Fruit fly (Drosophila melanogaster) whole organism, embryonic: ENCODE data around the gene CG5938.

ENCODE experiments used
- ATbp ChIP-seq: fragments of 200-800 bp; sonication (Bioruptor generic); optimal IDR thresholded peaks from 2 replicates; lab custom pipeline; 2017; ENCODE audit warnings: missing biosample characterization, mild to moderate bottlenecking, missing genetic modification characterization, missing genetic modification reagents
- CG12155 ChIP-seq: fragments of 200-800 bp; sonication (Bioruptor generic); optimal IDR thresholded peaks from 3 replicates; lab custom pipeline; 2016; ENCODE audit warnings: missing biosample characterization, missing genetic modification characterization
- CG12744 ChIP-seq: fragments of 200-800 bp; sonication (Bioruptor generic); optimal IDR thresholded peaks from 2 replicates; lab custom pipeline; 2016; ENCODE audit warnings: missing biosample characterization, missing genetic modification characterization
- CG12769 ChIP-seq: fragments of 200-800 bp; sonication (Bioruptor generic); optimal IDR thresholded peaks from 2 replicates; lab custom pipeline; 2019; ENCODE audit warnings: missing biosample characterization, mild to moderate bottlenecking, missing genetic modification characterization, moderate library complexity
- CG13624 ChIP-seq: fragments of 200-800 bp; sonication (Bioruptor generic); optimal IDR thresholded peaks from 2 replicates; lab custom pipeline; 2016; ENCODE audit warnings: missing biosample characterization, missing genetic modification characterization
- CG14710 ChIP-seq: fragments of 200-800 bp; sonication (Bioruptor generic); optimal IDR thresholded peaks from 3 replicates; lab custom pipeline; 2019; ENCODE audit warnings: missing biosample characterization, mild to moderate bottlenecking, missing genetic modification characterization, moderate library complexity
- CG15479 ChIP-seq: fragments of 200-800 bp; sonication (Bioruptor generic); optimal IDR thresholded peaks from 3 replicates; lab custom pipeline; 2019; ENCODE audit warnings: missing biosample characterization, mild to moderate bottlenecking, missing genetic modification characterization, moderate library complexity
- CG15601 ChIP-seq: fragments of 200-800 bp; sonication (Bioruptor generic); optimal IDR thresholded peaks from 3 replicates; lab custom pipeline; 2019; ENCODE audit warnings: missing biosample characterization, mild to moderate bottlenecking, missing genetic modification characterization, moderate library complexity
- CG16813 ChIP-seq: fragments of 200-800 bp; sonication (Bioruptor generic); IDR thresholded peaks from 3 replicates; pipeline ENCODE4 v1.3.6; 2022; ENCODE audit warnings: missing biosample characterization, missing genetic modification characterization; ENCODE audit not compliant: partially characterized antibody
- CG17912 ChIP-seq: fragments of 200-800 bp; sonication (Bioruptor generic); optimal IDR thresholded peaks from 2 replicates; lab custom pipeline; 2018; ENCODE audit warnings: missing biosample characterization, mild to moderate bottlenecking, missing genetic modification characterization
- CG2120 ChIP-seq: fragments of 200-800 bp; sonication (Bioruptor generic); optimal IDR thresholded peaks from 3 replicates; lab custom pipeline; 2016; ENCODE audit warnings: missing biosample characterization, missing genetic modification characterization
- CG31224 ChIP-seq: fragments of 200-800 bp; sonication (Bioruptor generic); IDR thresholded peaks from 2 replicates; pipeline ENCODE4 v1.3.6; 2022; ENCODE audit warnings: missing biosample characterization, missing genetic modification characterization
- CG34224 ChIP-seq: fragments of 200-800 bp; sonication (Bioruptor generic); IDR thresholded peaks from 3 replicates; pipeline ENCODE4 v1.3.6; 2022; ENCODE audit warnings: missing biosample characterization, missing genetic modification characterization; ENCODE audit not compliant: partially characterized antibody
- CG34376 ChIP-seq: fragments of 200-800 bp; sonication (Bioruptor generic); optimal IDR thresholded peaks from 2 replicates; lab custom pipeline; 2018; ENCODE audit warnings: missing biosample characterization, mild to moderate bottlenecking, missing genetic modification characterization
- CG3995 ChIP-seq: fragments of 200-800 bp; sonication (Bioruptor generic); optimal IDR thresholded peaks from 3 replicates; lab custom pipeline; 2016; ENCODE audit warnings: missing biosample characterization, missing genetic modification characterization
- CG7839 ChIP-seq: fragments of 200-800 bp; sonication (Bioruptor generic); optimal IDR thresholded peaks from 3 replicates; lab custom pipeline; 2018; ENCODE audit warnings: missing biosample characterization, mild to moderate bottlenecking, missing genetic modification characterization, moderate library complexity
- CG7963 ChIP-seq: fragments of 200-800 bp; sonication (Bioruptor generic); IDR thresholded peaks from 3 replicates; pipeline ENCODE4 v1.3.6; 2022; ENCODE audit warnings: missing biosample characterization, missing genetic modification characterization; ENCODE audit not compliant: partially characterized antibody
- CG7987 ChIP-seq: fragments of 200-800 bp; sonication (Bioruptor generic); optimal IDR thresholded peaks from 2 replicates; lab custom pipeline; 2018; ENCODE audit warnings: missing biosample characterization, mild to moderate bottlenecking, missing genetic modification characterization, moderate library complexity
- CHES-1-like ChIP-seq: fragments of 200-800 bp; sonication (Bioruptor generic); optimal IDR thresholded peaks from 2 replicates; lab custom pipeline; 2016; ENCODE audit warnings: missing biosample characterization, missing genetic modification characterization
- Dref ChIP-seq: fragments of 200-800 bp; sonication (Bioruptor generic); IDR thresholded peaks from 2 replicates; pipeline ENCODE4 v1.3.6; 2022; ENCODE audit warnings: missing biosample characterization, missing genetic modification characterization
- E2f1 ChIP-seq: fragments of 200-800 bp; sonication (Bioruptor generic); IDR thresholded peaks from 2 replicates; pipeline ENCODE4 v1.3.6; 2022; ENCODE audit warnings: missing biosample characterization, missing genetic modification characterization
- HLH4C ChIP-seq: fragments of 200-800 bp; sonication (Bioruptor generic); IDR thresholded peaks from 3 replicates; pipeline ENCODE4 v1.3.6; 2022; ENCODE audit warnings: missing biosample characterization, missing genetic modification characterization; ENCODE audit not compliant: partially characterized antibody
- HmgD ChIP-seq: fragments of 200-800 bp; sonication (Bioruptor generic); optimal IDR thresholded peaks from 3 replicates; lab custom pipeline; 2016; ENCODE audit warnings: missing biosample characterization, missing genetic modification characterization
- Hmr ChIP-seq: fragments of 200-800 bp; sonication (Bioruptor generic); optimal IDR thresholded peaks from 3 replicates; lab custom pipeline; 2017; ENCODE audit warnings: mild to moderate bottlenecking, missing biosample characterization, missing genetic modification reagents, missing genetic modification characterization
- Lhr ChIP-seq: fragments of 200-800 bp; sonication (Bioruptor generic); optimal IDR thresholded peaks from 3 replicates; lab custom pipeline; 2017; ENCODE audit warnings: mild to moderate bottlenecking, missing biosample characterization, missing genetic modification reagents, missing genetic modification characterization
- MBD-R2 ChIP-seq: fragments of 200-800 bp; sonication (Bioruptor generic); IDR thresholded peaks from 2 replicates; pipeline ENCODE4 v1.3.6; 2022; ENCODE audit warnings: missing biosample characterization, missing genetic modification characterization
- MESR4 ChIP-seq: fragments of 200-800 bp; sonication (Bioruptor generic); optimal IDR thresholded peaks from 2 replicates; lab custom pipeline; 2018; ENCODE audit warnings: missing biosample characterization, mild to moderate bottlenecking, missing genetic modification characterization, moderate library complexity
- Rfx ChIP-seq: fragments of 200-800 bp; sonication (Bioruptor generic); IDR thresholded peaks from 2 replicates; pipeline ENCODE4 v1.3.6; 2022; ENCODE audit warnings: missing biosample characterization, missing genetic modification characterization
- Scr ChIP-seq: fragments of 200-800 bp; sonication (Bioruptor generic); IDR thresholded peaks from 2 replicates; pipeline ENCODE4 v1.3.6; 2022; ENCODE audit warnings: missing biosample characterization, missing genetic modification characterization; ENCODE audit not compliant: partially characterized antibody
- Usf ChIP-seq: fragments of 200-800 bp; sonication (Bioruptor generic); optimal IDR thresholded peaks from 2 replicates; lab custom pipeline; 2017; ENCODE audit warnings: missing genotype, missing biosample characterization, missing genetic modification characterization
- ac ChIP-seq: fragments of 200-800 bp; sonication (Bioruptor generic); optimal IDR thresholded peaks from 3 replicates; lab custom pipeline; 2017; ENCODE audit warnings: missing biosample characterization, mild to moderate bottlenecking, missing genetic modification characterization
- amos ChIP-seq: fragments of 200-800 bp; sonication (Bioruptor generic); IDR thresholded peaks from 2 replicates; pipeline ENCODE4 v1.3.6; 2022; ENCODE audit warnings: missing biosample characterization, missing genetic modification characterization; ENCODE audit not compliant: partially characterized antibody
- ara ChIP-seq: fragments of 200-800 bp; sonication (Bioruptor generic); IDR thresholded peaks from 2 replicates; pipeline ENCODE4 v1.3.6; 2022; ENCODE audit warnings: missing biosample characterization, missing genetic modification characterization
- ase ChIP-seq: fragments of 200-800 bp; sonication (Bioruptor generic); IDR thresholded peaks from 3 replicates; pipeline ENCODE4 v1.3.6; 2022; ENCODE audit warnings: missing biosample characterization, missing genetic modification characterization
- bbx ChIP-seq: fragments of 200-800 bp; sonication (Bioruptor generic); IDR thresholded peaks from 2 replicates; pipeline ENCODE4 v1.3.6; 2022; ENCODE audit warnings: missing biosample characterization, missing genetic modification characterization; ENCODE audit not compliant: partially characterized antibody
- da ChIP-seq: fragments of 200-800 bp; sonication (Bioruptor generic); optimal IDR thresholded peaks from 2 replicates; lab custom pipeline; 2016; ENCODE audit warnings: missing biosample characterization, missing genetic modification characterization
- dm ChIP-seq: fragments of 200-800 bp; sonication (Bioruptor generic); optimal IDR thresholded peaks from 3 replicates; lab custom pipeline; 2016; ENCODE audit warnings: missing biosample characterization, missing genetic modification characterization
- fd96Cb ChIP-seq: fragments of 200-800 bp; sonication (Bioruptor generic); optimal IDR thresholded peaks from 2 replicates; lab custom pipeline; 2018; ENCODE audit warnings: missing biosample characterization, mild to moderate bottlenecking, missing genetic modification characterization, moderate library complexity
- fru ChIP-seq: fragments of >200 bp; optimal IDR thresholded peaks from 2 replicates; lab custom pipeline; 2017
- hb ChIP-seq: fragments of 200-800 bp; sonication (Bioruptor generic); IDR thresholded peaks from 3 replicates; pipeline ENCODE4 v1.3.6; 2022; ENCODE audit warnings: missing biosample characterization, missing genetic modification characterization; ENCODE audit not compliant: partially characterized antibody
- jing ChIP-seq: fragments of 200-800 bp; sonication (Bioruptor generic); optimal IDR thresholded peaks from 2 replicates; lab custom pipeline; 2018; ENCODE audit warnings: missing biosample characterization, mild to moderate bottlenecking, missing genetic modification characterization
- onecut ChIP-seq: fragments of 200-800 bp; sonication (Bioruptor generic); IDR thresholded peaks from 2 replicates; pipeline ENCODE4 v1.3.6; 2022; ENCODE audit warnings: missing biosample characterization, missing genetic modification characterization
- phol ChIP-seq: fragments of 200-800 bp; sonication (Bioruptor generic); optimal IDR thresholded peaks from 3 replicates; lab custom pipeline; 2018; ENCODE audit warnings: missing biosample characterization, mild to moderate bottlenecking, missing genetic modification characterization, moderate library complexity
- pum ChIP-seq: fragments of 200-800 bp; sonication (Bioruptor generic); optimal IDR thresholded peaks from 2 replicates; lab custom pipeline; 2016; ENCODE audit warnings: missing biosample characterization, missing genetic modification characterization
- pzg ChIP-seq: fragments of 200-800 bp; sonication (Bioruptor generic); optimal IDR thresholded peaks from 3 replicates; lab custom pipeline; 2018; ENCODE audit warnings: missing biosample characterization, mild to moderate bottlenecking, missing genetic modification characterization, moderate library complexity
- ro ChIP-seq: fragments of 200-800 bp; sonication (Bioruptor generic); IDR thresholded peaks from 2 replicates; pipeline ENCODE4 v1.3.6; 2022; ENCODE audit warnings: missing biosample characterization, missing genetic modification characterization
- vvl ChIP-seq: fragments of 200-800 bp; sonication (Bioruptor generic); IDR thresholded peaks from 2 replicates; pipeline ENCODE4 v1.3.6; 2022; ENCODE audit warnings: missing biosample characterization, missing genetic modification characterization
- zen2 ChIP-seq: fragments of 200-800 bp; sonication (Bioruptor generic); IDR thresholded peaks from 3 replicates; pipeline ENCODE4 v1.3.6; 2022; ENCODE audit warnings: missing biosample characterization, missing genetic modification characterization; ENCODE audit not compliant: partially characterized antibody

Gene CG5938

DNA sequence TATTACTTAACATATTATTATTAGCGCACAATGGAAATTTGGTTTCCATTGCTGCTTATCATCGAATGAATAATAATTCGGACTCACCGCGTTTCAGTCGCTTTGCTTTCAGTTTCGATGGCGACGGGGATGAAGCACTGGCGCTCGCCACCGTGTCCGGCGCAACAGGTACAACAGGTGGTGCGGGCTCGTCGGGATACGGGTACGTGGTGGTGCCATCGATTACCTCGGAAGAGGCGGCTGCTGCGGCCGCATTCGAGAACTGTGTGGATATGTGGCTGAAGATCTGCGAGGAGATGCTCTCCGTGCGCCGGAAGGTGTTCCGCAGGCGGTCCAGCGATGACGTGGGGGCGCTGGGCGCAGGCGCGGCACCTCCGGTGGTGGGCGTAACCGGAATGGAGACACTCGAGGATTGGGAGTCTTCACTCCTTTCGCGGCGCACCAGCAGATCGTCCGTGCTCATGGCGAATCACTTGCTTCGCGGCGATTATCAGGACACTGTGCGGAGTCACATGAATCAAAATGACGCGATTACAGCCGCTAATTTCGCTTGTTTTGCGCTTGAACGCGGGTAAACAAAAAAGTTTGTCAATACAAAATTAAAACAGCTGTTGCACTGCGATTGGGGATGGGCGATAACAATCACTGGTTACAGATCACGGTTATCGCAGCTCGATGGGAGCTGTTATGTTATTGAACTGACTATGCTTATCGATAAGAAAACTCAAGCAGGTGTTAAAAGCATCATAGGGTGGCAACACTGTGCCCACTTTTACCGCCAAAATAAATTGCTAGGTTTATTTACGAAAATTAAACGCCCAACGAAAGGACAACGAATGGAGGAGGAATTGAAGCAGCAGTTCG, 35.9 kb upstream of the CG5938 start, which contains the start of the genes CG31064 and PolA2:
Gene CG31064, minus strand, starts transcription at position 648 of the 864 bp plus-strand sequence.
Gene PolA2, plus strand, starts transcription at position 726 of the 864 bp plus-strand sequence.
- TF ChIP-seq amos (GFP tag; lab: Robert Waterston, UW) (peak; percentile 81), CG7963 (GFP tag; lab: Robert Waterston, UW) (peak; percentile 77), CG12769 (no peak), hb (GFP tag; lab: Robert Waterston, UW) (peak; percentile 89), ro (GFP tag; lab: Robert Waterston, UW) (no peak), ara (0 out of 2 replicates have a peak, but pooled peaks have one; percentile 35), jing (GFP tag; lab: Kevin White, UChicago) (no peak), da (GFP tag; lab: Kevin White, UChicago) (peak; percentile 35), Hmr (GFP tag; lab: Kevin White, UChicago) (peak; percentile 10), E2f1 (GFP tag; lab: Robert Waterston, UW) (peak; percentile 67; the same call in 1 of the 2 replicates), Usf (GFP tag; lab: Kevin White, UChicago) (no peak), CG13624 (GFP tag; lab: Kevin White, UChicago) (peak; percentile 7), CHES-1-like (peak; percentile 29), CG12155 (GFP tag; lab: Kevin White, UChicago) (peak; percentile 8), MBD-R2 (GFP tag; lab: Robert Waterston, UW) (peak; percentile 96), Lhr (GFP tag; lab: Kevin White, UChicago) (no peak), HmgD (GFP tag; lab: Kevin White, UChicago) (peak; percentile 58), fd96Cb (no peak), CG2120 (GFP tag; lab: Kevin White, UChicago) (no peak), dm (GFP tag; lab: Kevin White, UChicago) (peak; percentile 42), CG14710 (peak; percentile 76), zen2 (GFP tag; lab: Robert Waterston, UW) (peak; percentile 90), fru (lab: Kevin White, UChicago) (no peak), MESR4 (peak; percentile 51), CG17912 (GFP tag; lab: Kevin White, UChicago) (peak; percentile 38), ase (GFP tag; lab: Robert Waterston, UW) (no peak), ATbp (GFP tag; lab: Kevin White, UChicago) (no peak), CG15479 (GFP tag; lab: Kevin White, UChicago) (no peak), CG7987 (GFP tag; lab: Kevin White, UChicago) (peak; percentile 11), CG7839 (tag; lab: Kevin White, UChicago) (no peak), Scr (GFP tag; lab: Robert Waterston, UW) (peak; percentile 74), vvl (peak; percentile 51), pzg (peak; percentile 95), CG34376 (GFP tag; lab: Kevin White, UChicago) (peak; percentile 6), pum (peak; percentile 28), phol (tag; lab: Kevin White, UChicago) (peak; percentile 8), CG15601 (tag; lab: Kevin White, UChicago) (peak; percentile 15), onecut (GFP tag; lab: Robert Waterston, UW) (no peak), CG31224 (no peak), CG12744 (GFP tag; lab: Kevin White, UChicago) (no peak), CG3995 (GFP tag; lab: Kevin White, UChicago) (peak; percentile 100), CG34224 (GFP tag; lab: Robert Waterston, UW) (peak; percentile 89), CG16813 (GFP tag; lab: Robert Waterston, UW) (peak; percentile 66), Dref (GFP tag; lab: Robert Waterston, UW) (peak; percentile 98), ac (GFP tag; lab: Kevin White, UChicago) (peak; percentile 71), bbx (peak; percentile 89), HLH4C (GFP tag; lab: Robert Waterston, UW) (peak; percentile 91), Rfx (peak; percentile 58)
